Worm (Caenorhabditis elegans): Measurements from ENCODE around the gene Y5F2A.4.
A peak's percentile ranks its signal among the peaks of the same experiment; 100 is the strongest.

Gene Y5F2A.4

ce11 chrIV:11037118-11037719 lies 41.2 kb downstream of the Y5F2A.4 start:
- TF ChIP-seq ceh-36 (tag; optimal IDR thresholded peaks at IDR 0.05), result no peak
- TF ChIP-seq tbx-11 (GFP tag; IDR thresholded peaks at IDR 0.05), result no peak
- no peak for TF ChIP-seq pes-1 (GFP tag; IDR thresholded peaks at IDR 0.05)
- no peak for TF ChIP-seq aly-1 (tag; optimal IDR thresholded peaks at IDR 0.05)
- TF ChIP-seq hnd-1 (tag; optimal IDR thresholded peaks at IDR 0.05), result no peak
- no peak for TF ChIP-seq hmg-4 (GFP tag; optimal IDR thresholded peaks at IDR 0.05)
- TF ChIP-seq ceh-13 (GFP tag; optimal IDR thresholded peaks at IDR 0.05), result no peak
- no peak for TF ChIP-seq sea-1 (GFP tag; conservative IDR thresholded peaks at IDR 0.05)
- TF ChIP-seq B0310.2 (tag; optimal IDR thresholded peaks at IDR 0.05), result no peak
- TF ChIP-seq scrt-1 (GFP tag; IDR thresholded peaks at IDR 0.05), result no peak
- TF ChIP-seq ets-7 (tag; optimal IDR thresholded peaks at IDR 0.05), result no peak

- TF ChIP-seq pes-1 (GFP tag; IDR thresholded peaks at IDR 0.05), result no peak
- peak; percentile 8 for TF ChIP-seq F13C5.2 (tag; optimal IDR thresholded peaks at IDR 0.05)
Measured at ce11 chrIV:11036222-11036621, 42.2 kb downstream of the Y5F2A.4 start, which contains the start of gene fkb-1. Gene fkb-1 (plus strand): TSS chrIV:11036582.

- TF ChIP-seq pes-1 (GFP tag; IDR thresholded peaks at IDR 0.05) (no peak), tbx-11 (GFP tag; IDR thresholded peaks at IDR 0.05) (no peak), ceh-36 (tag; optimal IDR thresholded peaks at IDR 0.05) (no peak), hmg-4 (GFP tag; optimal IDR thresholded peaks at IDR 0.05) (no peak), hmbx-1 (tag; optimal IDR thresholded peaks at IDR 0.05) (no peak), tra-4 (tag; optimal IDR thresholded peaks at IDR 0.05) (no peak), aly-1 (tag; optimal IDR thresholded peaks at IDR 0.05) (no peak), B0310.2 (tag; optimal IDR thresholded peaks at IDR 0.05) (no peak)
Measured at ce11 chrIV:11032288-11032687, 46.1 kb downstream of the Y5F2A.4 start, which contains the start of gene hrg-6. Gene hrg-6 (plus strand): TSS chrIV:11032588.

- TF ChIP-seq ceh-36 (tag; optimal IDR thresholded peaks at IDR 0.05) (no peak), ets-7 (tag; optimal IDR thresholded peaks at IDR 0.05) (no peak), hnd-1 (tag; optimal IDR thresholded peaks at IDR 0.05) (no peak), tbx-11 (GFP tag; IDR thresholded peaks at IDR 0.05) (no peak), B0310.2 (tag; optimal IDR thresholded peaks at IDR 0.05) (no peak), aly-1 (tag; optimal IDR thresholded peaks at IDR 0.05) (no peak), ama-1 (optimal IDR thresholded peaks at IDR 0.05) (no peak), flt-1 (GFP tag; IDR thresholded peaks at IDR 0.05) (no peak), F13C5.2 (tag; optimal IDR thresholded peaks at IDR 0.05) (no peak)
Measured at ce11 chrIV:11031640-11032039, 46.7 kb downstream of the Y5F2A.4 start.

ce11 chrIV:11030893-11031292 lies 47.5 kb downstream of the Y5F2A.4 start, which contains the start of gene hrg-4:
Gene hrg-4 (minus strand): TSS chrIV:11030993.
- TF ChIP-seq tbx-11 (GFP tag; IDR thresholded peaks at IDR 0.05) (no peak), tbx-37 (GFP tag; conservative IDR thresholded peaks at IDR 0.05) (no peak), pes-1 (GFP tag; IDR thresholded peaks at IDR 0.05) (no peak), ama-1 (optimal IDR thresholded peaks at IDR 0.05) (no peak), hmbx-1 (tag; optimal IDR thresholded peaks at IDR 0.05) (no peak), tra-4 (tag; optimal IDR thresholded peaks at IDR 0.05) (no peak), aly-1 (tag; optimal IDR thresholded peaks at IDR 0.05) (no peak), flt-1 (GFP tag; IDR thresholded peaks at IDR 0.05) (no peak), hmg-4 (GFP tag; optimal IDR thresholded peaks at IDR 0.05) (no peak), hnd-1 (tag; optimal IDR thresholded peaks at IDR 0.05) (no peak), F13C5.2 (tag; optimal IDR thresholded peaks at IDR 0.05) (no peak), ets-7 (tag; optimal IDR thresholded peaks at IDR 0.05) (no peak), B0310.2 (tag; optimal IDR thresholded peaks at IDR 0.05) (no peak), scrt-1 (GFP tag; IDR thresholded peaks at IDR 0.05) (no peak), ceh-36 (tag; optimal IDR thresholded peaks at IDR 0.05) (no peak), sea-1 (GFP tag; conservative IDR thresholded peaks at IDR 0.05) (no peak), ceh-13 (GFP tag; optimal IDR thresholded peaks at IDR 0.05) (no peak)

- TF ChIP-seq B0310.2 (tag; optimal IDR thresholded peaks at IDR 0.05), result no peak
- no peak for TF ChIP-seq tra-4 (tag; optimal IDR thresholded peaks at IDR 0.05)
- TF ChIP-seq hnd-1 (tag; optimal IDR thresholded peaks at IDR 0.05), result no peak
- no peak for TF ChIP-seq pes-1 (GFP tag; IDR thresholded peaks at IDR 0.05)
- no peak for TF ChIP-seq hmg-4 (GFP tag; optimal IDR thresholded peaks at IDR 0.05)
- no peak for TF ChIP-seq hmbx-1 (tag; optimal IDR thresholded peaks at IDR 0.05)
- no peak for TF ChIP-seq flt-1 (GFP tag; IDR thresholded peaks at IDR 0.05)
- TF ChIP-seq ets-7 (tag; optimal IDR thresholded peaks at IDR 0.05), result no peak
- no peak for TF ChIP-seq tbx-37 (GFP tag; conservative IDR thresholded peaks at IDR 0.05)
- no peak for TF ChIP-seq ceh-13 (GFP tag; optimal IDR thresholded peaks at IDR 0.05)
- TF ChIP-seq ceh-36 (tag; optimal IDR thresholded peaks at IDR 0.05), result no peak
- TF ChIP-seq sea-1 (GFP tag; conservative IDR thresholded peaks at IDR 0.05), result no peak
- no peak for TF ChIP-seq aly-1 (tag; optimal IDR thresholded peaks at IDR 0.05)
- TF ChIP-seq F13C5.2 (tag; optimal IDR thresholded peaks at IDR 0.05), result no peak
- no peak for TF ChIP-seq ama-1 (optimal IDR thresholded peaks at IDR 0.05)
- no peak for TF ChIP-seq tbx-11 (GFP tag; IDR thresholded peaks at IDR 0.05)
Measured at ce11 chrIV:11030117-11030516, 48.3 kb downstream of the Y5F2A.4 start.

ce11 chrIV:11029412-11029811 lies 49.0 kb downstream of the Y5F2A.4 start, which contains the start of gene hrg-5:
Gene hrg-5 (minus strand): TSS chrIV:11029428.
- TF ChIP-seq F13C5.2 (tag; optimal IDR thresholded peaks at IDR 0.05) (no peak), ceh-13 (GFP tag; optimal IDR thresholded peaks at IDR 0.05) (no peak), tbx-37 (GFP tag; conservative IDR thresholded peaks at IDR 0.05) (no peak), flt-1 (GFP tag; IDR thresholded peaks at IDR 0.05) (no peak), ets-7 (tag; optimal IDR thresholded peaks at IDR 0.05) (no peak), aly-1 (tag; optimal IDR thresholded peaks at IDR 0.05) (no peak), scrt-1 (GFP tag; IDR thresholded peaks at IDR 0.05) (no peak), tbx-11 (GFP tag; IDR thresholded peaks at IDR 0.05) (no peak), tra-4 (tag; optimal IDR thresholded peaks at IDR 0.05) (no peak), ceh-36 (tag; optimal IDR thresholded peaks at IDR 0.05) (no peak), B0310.2 (tag; optimal IDR thresholded peaks at IDR 0.05) (no peak), ama-1 (optimal IDR thresholded peaks at IDR 0.05) (no peak), hnd-1 (tag; optimal IDR thresholded peaks at IDR 0.05) (no peak), hmg-4 (GFP tag; optimal IDR thresholded peaks at IDR 0.05) (no peak), pes-1 (GFP tag; IDR thresholded peaks at IDR 0.05) (no peak)
